Worm (Caenorhabditis elegans) whole organism, L4 larva: ENCODE results near the gene srh-272.

ENCODE experiments used
- aly-2 ChIP-seq: sonication (generic microtip); optimal IDR thresholded peaks from 2 replicates; lab custom pipeline; 2018; ENCODE audit warnings: missing biosample characterization, missing genetic modification characterization
- attf-4 ChIP-seq: sonication (generic microtip); optimal IDR thresholded peaks from 3 replicates; lab custom pipeline; 2017; ENCODE audit warnings: missing biosample characterization, missing genetic modification characterization
- ceh-44 ChIP-seq: fragments of 200-800 bp; sonication (Bioruptor generic); IDR thresholded peaks from 2 replicates; pipeline ENCODE4 v1.3.6; 2022; ENCODE audit warnings: missing genetic modification reagents, missing genetic modification characterization, missing compliant biosample characterization
- egl-27 ChIP-seq: sonication (generic microtip); optimal IDR thresholded peaks from 3 replicates; lab custom pipeline; 2017; ENCODE audit warnings: missing biosample characterization, missing genetic modification reagents, missing genetic modification characterization
- fos-1 ChIP-seq: fragments of 150-350 bp; optimal IDR thresholded peaks from 2 replicates; lab custom pipeline; 2014; ENCODE audit warnings: missing biosample characterization, missing genetic modification characterization
- lin-39 ChIP-seq: fragments of 150-350 bp; optimal IDR thresholded peaks from 2 replicates; lab custom pipeline; 2014; ENCODE audit warnings: missing biosample characterization, missing genetic modification reagents, missing genetic modification characterization
- lir-3 ChIP-seq: sonication (generic microtip); optimal IDR thresholded peaks from 2 replicates; lab custom pipeline; 2016; ENCODE audit warnings: mild to moderate bottlenecking, missing genetic modification characterization, missing compliant biosample characterization
- mdl-1 ChIP-seq, 2 experiments: fragments of 150-350 bp in 1 of 2; sonication (generic microtip) in 1 of 2; optimal IDR thresholded peaks; 2 replicates each; lab custom pipeline; 2014 to 2017; ENCODE audit warnings: missing biosample characterization in 2 of 2, missing genetic modification characterization in 2 of 2
- mep-1 ChIP-seq: fragments of 150-350 bp; sonication (generic microtip); optimal IDR thresholded peaks from 3 replicates; lab custom pipeline; 2014; ENCODE audit warnings: missing biosample characterization, missing genetic modification characterization
- nhr-237 ChIP-seq: sonication (generic microtip); optimal IDR thresholded peaks from 2 replicates; lab custom pipeline; 2017; ENCODE audit warnings: missing biosample characterization, missing genetic modification characterization
- pha-4 ChIP-seq, 2 experiments: fragments of 150-350 bp in 1 of 2; fragments of 200-800 bp in 1 of 2; sonication (Bioruptor generic) in 1 of 2; IDR thresholded peaks in 1 of 2; optimal IDR thresholded peaks in 1 of 2; 2 replicates each; pipeline versions ENCODE4 v1.3.6 to Lab custom; 2014 to 2022; ENCODE audit warnings: missing genetic modification characterization in 2 of 2, missing genetic modification reagents in 2 of 2, missing biosample characterization in 1 of 2, missing compliant biosample characterization in 1 of 2
- unc-130 ChIP-seq: sonication (generic microtip); optimal IDR thresholded peaks from 2 replicates; lab custom pipeline; 2016; ENCODE audit warnings: missing genetic modification reagents, missing genetic modification characterization, missing compliant biosample characterization
- ztf-11 ChIP-seq: fragments of 150-350 bp; optimal IDR thresholded peaks from 2 replicates; lab custom pipeline; 2014; ENCODE audit warnings: missing biosample characterization, missing genetic modification characterization

DNA sequence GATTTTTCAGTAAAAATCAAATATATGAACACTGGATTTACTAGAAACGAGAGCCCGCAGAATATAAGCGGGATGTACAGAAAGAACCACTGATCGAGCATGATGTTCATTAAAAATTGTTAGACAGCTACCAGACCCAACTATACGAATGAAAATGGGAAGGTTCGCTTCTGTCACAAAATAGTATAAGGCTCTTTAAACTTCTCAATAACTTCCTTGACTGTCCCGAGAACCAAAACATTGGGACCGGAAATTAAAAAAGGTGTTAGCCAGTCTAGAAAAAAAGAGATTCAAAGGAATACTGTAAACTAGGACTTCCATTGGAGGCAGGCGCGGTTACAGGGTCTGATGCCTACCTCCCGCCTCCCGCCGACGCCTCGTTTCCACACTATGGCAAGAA lies 5.3 kb upstream of the srh-272 start, which contains the start of gene srj-55:
- TF ChIP-seq lir-3 (tag; lab: Kevin White, UChicago) = no peak
- no peak for TF ChIP-seq egl-27 (tag; lab: Kevin White, UChicago)
- TF ChIP-seq ceh-44 (GFP tag; lab: Robert Waterston, UW) = no peak
- TF ChIP-seq pha-4 (GFP tag; IDR thresholded peaks at IDR 0.05; lab: Robert Waterston, UW) = no peak
- no peak for TF ChIP-seq pha-4 (tag; optimal IDR thresholded peaks at IDR 0.05; lab: Kevin White, UChicago)
- TF ChIP-seq mdl-1 (tag; optimal IDR thresholded peaks at IDR 0.05; lab: Kevin White, UChicago) = no peak
- TF ChIP-seq aly-2 (tag; lab: Kevin White, UChicago) = no peak
- TF ChIP-seq ztf-11 = no peak
- no peak for TF ChIP-seq unc-130 (GFP tag; lab: Kevin White, UChicago)
- no peak for TF ChIP-seq attf-4 (tag; lab: Kevin White, UChicago)
- no peak for TF ChIP-seq fos-1
- no peak for TF ChIP-seq lin-39 (tag; lab: Kevin White, UChicago)
- TF ChIP-seq nhr-237 (tag; lab: Kevin White, UChicago) = no peak
- no peak for TF ChIP-seq mep-1
